Worm (Caenorhabditis elegans): ENCODE results near the gene F58B4.6.
A peak's percentile ranks its signal among the peaks of the same experiment; 100 is the strongest.

- TF ChIP-seq ztf-11 (tag; optimal IDR thresholded peaks at IDR 0.05) (no peak), nhr-25 (tag; optimal IDR thresholded peaks at IDR 0.05) (peak; percentile 87)
Observed at ce11 chrV:10951655-10952278, 26.9 kb downstream of the F58B4.6 start, which contains the start of gene F17C11.4.
